Worm (Caenorhabditis elegans) whole organism, L3 larva: ENCODE results near the gene ceh-34.

Source experiments
- R02D3.7 ChIP-seq: fragments of 150-350 bp; optimal IDR thresholded peaks from 2 replicates; lab custom pipeline; 2014; ENCODE audit warnings: missing biosample characterization, missing genetic modification characterization
- ZK546.5 ChIP-seq: sonication (generic microtip); optimal IDR thresholded peaks from 2 replicates; lab custom pipeline; 2017; ENCODE audit warnings: missing biosample characterization, missing genetic modification characterization
- aly-2 ChIP-seq: fragments of 150-350 bp; optimal IDR thresholded peaks from 2 replicates; lab custom pipeline; 2014; ENCODE audit warnings: missing biosample characterization, missing genetic modification characterization
- ceh-16 ChIP-seq: sonication (generic microtip); optimal IDR thresholded peaks from 2 replicates; lab custom pipeline; 2017; ENCODE audit warnings: missing biosample characterization, missing genetic modification characterization
- ceh-28 ChIP-seq: fragments of 150-350 bp; optimal IDR thresholded peaks from 2 replicates; lab custom pipeline; 2014; ENCODE audit warnings: missing biosample characterization, missing genetic modification reagents, missing genetic modification characterization
- daf-12 ChIP-seq: fragments of 150-350 bp; optimal IDR thresholded peaks from 2 replicates; lab custom pipeline; 2014; ENCODE audit warnings: missing biosample characterization, missing genetic modification reagents, missing genetic modification characterization
- egl-5 ChIP-seq: fragments of 150-350 bp; optimal IDR thresholded peaks from 2 replicates; lab custom pipeline; 2017; ENCODE audit warnings: missing biosample characterization, missing genetic modification reagents, missing genetic modification characterization, inconsistent platforms
- elt-2 ChIP-seq: sonication (generic microtip); optimal IDR thresholded peaks from 2 replicates; lab custom pipeline; 2016; ENCODE audit warnings: missing genetic modification reagents, mild to moderate bottlenecking, missing genetic modification characterization, missing compliant biosample characterization
- elt-3 ChIP-seq, 3 experiments: fragments of 150-350 bp in 1 of 3; sonication (generic microtip) in 2 of 3; optimal IDR thresholded peaks; 2 replicates in 2 of 3; 4 replicates in 1 of 3; lab custom pipeline; 2014 to 2017; ENCODE audit warnings: missing biosample characterization in 3 of 3, missing genetic modification characterization in 3 of 3
- eor-1 ChIP-seq, 2 experiments: fragments of 150-350 bp; optimal IDR thresholded peaks; 2 replicates each; lab custom pipeline; 2014 to 2018; ENCODE audit warnings: missing biosample characterization in 2 of 2, missing genetic modification characterization in 2 of 2
- fos-1 ChIP-seq: fragments of 150-350 bp; optimal IDR thresholded peaks from 2 replicates; lab custom pipeline; 2014; ENCODE audit warnings: missing biosample characterization, missing genetic modification characterization
- jun-1 ChIP-seq: fragments of 150-350 bp; optimal IDR thresholded peaks from 2 replicates; lab custom pipeline; 2014; ENCODE audit warnings: missing biosample characterization, missing genetic modification reagents, missing genetic modification characterization
- lin-39 ChIP-seq: fragments of 150-350 bp; optimal IDR thresholded peaks from 2 replicates; lab custom pipeline; 2018; ENCODE audit warnings: missing biosample characterization, missing genetic modification reagents, missing genetic modification characterization
- lsy-12 ChIP-seq: sonication (generic microtip); optimal IDR thresholded peaks from 2 replicates; lab custom pipeline; 2016; ENCODE audit warnings: mild to moderate bottlenecking, missing genetic modification characterization, missing compliant biosample characterization
- mdl-1 ChIP-seq: fragments of 150-350 bp; optimal IDR thresholded peaks from 2 replicates; lab custom pipeline; 2014; ENCODE audit warnings: missing biosample characterization, missing genetic modification characterization
- mml-1 ChIP-seq: fragments of 150-350 bp; sonication (generic microtip); optimal IDR thresholded peaks from 3 replicates; lab custom pipeline; 2014; ENCODE audit warnings: missing biosample characterization, missing genetic modification characterization
- nfya-1 ChIP-seq: sonication (generic microtip); optimal IDR thresholded peaks from 2 replicates; lab custom pipeline; 2017; ENCODE audit warnings: missing genetic modification characterization, mild to moderate bottlenecking, missing compliant biosample characterization, antibody characterized with exemption, moderate library complexity; ENCODE audit not compliant: insufficient read depth
- nhr-11 ChIP-seq: fragments of 150-350 bp; optimal IDR thresholded peaks from 2 replicates; lab custom pipeline; 2014; ENCODE audit warnings: missing biosample characterization, missing genetic modification characterization
- nhr-43 ChIP-seq: sonication (generic microtip); optimal IDR thresholded peaks from 2 replicates; lab custom pipeline; 2016; ENCODE audit warnings: mild to moderate bottlenecking, missing genetic modification characterization, missing compliant biosample characterization; ENCODE audit not compliant: poor library complexity, severe bottlenecking
- nhr-67 ChIP-seq: fragments of 150-350 bp; optimal IDR thresholded peaks from 2 replicates; lab custom pipeline; 2014; ENCODE audit warnings: missing biosample characterization, missing genetic modification characterization
- nhr-77 ChIP-seq: fragments of 150-350 bp; optimal IDR thresholded peaks from 2 replicates; lab custom pipeline; 2014; ENCODE audit warnings: missing biosample characterization, missing genetic modification characterization
- pha-4 ChIP-seq: fragments of 150-350 bp; optimal IDR thresholded peaks from 2 replicates; lab custom pipeline; 2014; ENCODE audit warnings: missing biosample characterization, missing genetic modification reagents, missing genetic modification characterization
- sea-2 ChIP-seq: fragments of 150-350 bp; sonication (generic microtip); optimal IDR thresholded peaks from 4 replicates; lab custom pipeline; 2014; ENCODE audit warnings: missing biosample characterization, missing genetic modification reagents, missing genetic modification characterization
- snpc-4 ChIP-seq: fragments of 150-350 bp; optimal IDR thresholded peaks from 2 replicates; lab custom pipeline; 2014; ENCODE audit warnings: missing biosample characterization, missing genetic modification characterization
- unc-62 ChIP-seq: fragments of 150-350 bp; sonication (generic microtip); optimal IDR thresholded peaks from 4 replicates; lab custom pipeline; 2014; ENCODE audit warnings: missing biosample characterization, missing genetic modification reagents, missing genetic modification characterization
- ztf-11 ChIP-seq: fragments of 150-350 bp; optimal IDR thresholded peaks from 2 replicates; lab custom pipeline; 2014; ENCODE audit warnings: missing biosample characterization, missing genetic modification characterization

ceh-34 gene

DNA sequence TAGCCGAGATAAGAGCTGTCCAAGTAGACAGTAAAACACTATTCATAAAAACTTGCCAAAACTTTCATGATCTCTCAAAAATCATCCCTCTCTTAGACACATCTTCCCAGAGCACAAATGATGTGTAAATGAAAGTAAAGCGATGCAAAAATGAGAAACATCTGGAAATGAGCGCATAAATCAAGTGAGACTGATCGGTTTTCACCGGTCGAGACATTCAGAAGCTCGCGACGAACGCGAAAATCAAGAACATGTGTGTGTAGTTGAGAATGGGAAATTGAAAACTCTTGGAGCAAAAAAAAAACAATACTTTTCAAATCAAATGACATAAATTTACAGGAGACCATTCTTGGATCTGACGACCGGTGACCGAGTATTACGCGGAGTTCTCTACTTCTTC, 15.0 kb downstream of the ceh-34 start:
- TF ChIP-seq mdl-1 (tag; lab: Kevin White, UChicago) = no peak

DNA sequence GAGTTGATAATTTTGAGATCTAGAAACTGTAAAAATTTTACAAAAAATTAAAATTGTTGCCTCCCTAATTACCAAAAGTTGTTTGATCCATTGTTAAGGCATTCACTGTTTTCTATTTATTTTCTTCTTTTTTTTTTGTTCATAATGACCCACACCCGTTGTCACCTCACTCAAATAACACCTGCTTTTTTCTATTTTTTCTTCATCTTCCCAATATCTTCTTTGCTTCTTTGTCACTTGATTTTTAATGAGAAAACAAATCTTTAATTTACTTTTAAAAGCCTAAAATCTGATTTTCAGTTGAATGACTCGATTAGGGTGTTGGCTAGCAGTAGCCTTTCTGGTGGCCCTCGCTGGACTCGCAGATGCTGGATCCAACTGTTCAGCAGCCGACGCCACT, 16.0 kb downstream of the ceh-34 start, which contains the start of gene ncx-2:
Gene ncx-2, plus strand, starts transcription at position 301 of the 400 bp plus-strand sequence.
- no peak for TF ChIP-seq ztf-11 (tag; lab: Kevin White, UChicago)
- TF ChIP-seq eor-1 (tag; optimal IDR thresholded peaks at IDR 0.05; lab: Kevin White, UChicago) = no peak
- TF ChIP-seq unc-62 = no peak
- TF ChIP-seq daf-12 (tag; lab: Kevin White, UChicago) = no peak
- TF ChIP-seq elt-3 (tag; optimal IDR thresholded peaks at IDR 0.05; lab: Kevin White, UChicago) = no peak
- TF ChIP-seq nhr-11 = no peak
- TF ChIP-seq ceh-16 (tag; lab: Kevin White, UChicago) = no peak
- TF ChIP-seq jun-1 (tag; lab: Kevin White, UChicago) = no peak
- no peak for TF ChIP-seq elt-2 (tag; lab: Kevin White, UChicago)
- TF ChIP-seq ZK546.5 = no peak
- TF ChIP-seq lin-39 (tag; lab: Kevin White, UChicago) = no peak
- no peak for TF ChIP-seq ceh-28 (tag; lab: Kevin White, UChicago)
- TF ChIP-seq fos-1 (tag; lab: Kevin White, UChicago) = no peak
- no peak for TF ChIP-seq R02D3.7 (tag; lab: Kevin White, UChicago)
- no peak for TF ChIP-seq nhr-67 (tag; lab: Kevin White, UChicago)
- TF ChIP-seq, all 47 proteins: peak for 0

DNA sequence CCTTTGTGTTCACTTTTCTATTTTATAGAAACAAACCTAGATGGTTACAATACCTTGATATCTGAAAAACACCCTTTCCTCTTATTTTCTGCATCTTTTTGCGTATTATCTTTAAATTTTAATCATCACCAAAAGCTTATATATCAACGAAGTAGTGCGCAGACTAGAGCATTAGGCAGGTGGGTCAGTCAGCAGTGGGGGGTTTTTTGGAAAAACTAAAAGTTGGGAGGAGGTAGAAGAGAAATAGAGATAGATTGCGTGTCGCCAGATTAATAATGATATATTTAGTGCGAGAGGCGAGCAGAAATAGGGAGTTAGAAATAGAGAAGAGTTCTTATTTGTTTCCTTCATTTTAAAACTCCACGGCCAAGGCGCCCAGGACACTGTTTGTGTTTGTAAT, 18.2 kb downstream of the ceh-34 start:
- TF ChIP-seq pha-4 (tag; lab: Kevin White, UChicago) (peak; percentile 13), aly-2 (tag; lab: Kevin White, UChicago) (no peak)
- TF ChIP-seq, all 47 proteins: peak for 1

DNA sequence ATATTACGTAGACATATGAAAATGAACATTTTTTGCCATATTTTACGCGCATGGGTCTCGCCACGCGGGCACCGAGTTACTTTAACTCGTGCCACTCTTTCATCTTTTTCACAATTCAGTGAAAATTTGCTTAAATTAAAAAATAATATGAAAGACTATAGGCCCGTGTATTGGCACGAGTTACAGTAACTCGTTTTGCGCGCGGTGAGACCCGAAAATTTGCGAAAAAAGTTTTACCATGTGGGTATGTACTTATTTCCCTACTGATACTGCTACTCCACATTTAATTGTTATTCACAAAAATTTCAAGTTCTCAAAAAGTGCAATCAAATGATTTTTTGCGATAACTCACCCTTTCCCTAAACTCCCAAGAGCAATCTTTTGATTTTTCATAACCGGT, 21.6 kb downstream of the ceh-34 start:
- TF ChIP-seq R02D3.7 (tag; lab: Kevin White, UChicago) (no peak), mdl-1 (tag; lab: Kevin White, UChicago) (no peak), ztf-11 (tag; lab: Kevin White, UChicago) (no peak), snpc-4 (no peak)

DNA sequence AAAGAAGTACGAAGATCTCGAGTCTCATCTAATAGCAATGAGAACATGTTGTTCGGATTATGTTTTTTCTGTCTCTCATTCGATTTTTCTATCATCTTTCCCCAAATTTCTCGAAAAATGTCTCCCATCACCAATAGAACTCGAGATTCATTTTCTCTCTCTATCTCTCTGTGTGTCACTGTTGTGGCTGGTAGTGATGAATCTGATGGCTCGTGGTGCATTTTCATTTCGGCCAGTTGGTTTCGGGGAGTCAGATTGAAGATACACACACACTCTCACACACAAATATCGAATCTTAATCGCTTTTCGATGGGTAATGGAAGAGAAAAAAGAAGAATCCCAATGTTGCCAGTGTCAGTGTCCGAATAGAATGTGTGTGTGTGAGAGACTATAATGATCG, 23.4 kb downstream of the ceh-34 start:
- TF ChIP-seq lin-39 (tag; lab: Kevin White, UChicago) = peak; percentile 28
- TF ChIP-seq nfya-1 (tag; lab: Kevin White, UChicago) = peak; percentile 34
- no peak for TF ChIP-seq ztf-11 (tag; lab: Kevin White, UChicago)
- TF ChIP-seq egl-5 = peak; percentile 30

DNA sequence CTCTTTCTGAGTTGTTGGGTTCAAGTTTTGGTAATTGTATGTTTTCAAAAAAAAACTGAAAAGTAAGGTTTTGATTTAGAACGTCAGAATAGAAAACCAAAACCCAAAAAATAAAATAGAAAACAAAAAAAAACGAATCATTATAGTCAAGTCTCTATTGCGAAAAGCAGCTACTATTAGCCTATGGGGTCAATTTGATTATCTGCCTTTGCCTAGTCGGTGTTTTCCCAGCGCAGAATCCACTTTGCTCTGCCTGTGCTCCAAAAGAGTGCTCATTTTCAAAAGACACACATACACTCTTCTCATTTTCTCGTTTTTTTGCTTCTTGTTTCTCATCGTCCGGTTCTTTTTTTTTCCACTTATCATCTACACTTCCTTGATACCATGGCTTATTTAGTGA, 30.7 kb downstream of the ceh-34 start:
- TF ChIP-seq mml-1 (tag; lab: Kevin White, UChicago) = no peak

DNA sequence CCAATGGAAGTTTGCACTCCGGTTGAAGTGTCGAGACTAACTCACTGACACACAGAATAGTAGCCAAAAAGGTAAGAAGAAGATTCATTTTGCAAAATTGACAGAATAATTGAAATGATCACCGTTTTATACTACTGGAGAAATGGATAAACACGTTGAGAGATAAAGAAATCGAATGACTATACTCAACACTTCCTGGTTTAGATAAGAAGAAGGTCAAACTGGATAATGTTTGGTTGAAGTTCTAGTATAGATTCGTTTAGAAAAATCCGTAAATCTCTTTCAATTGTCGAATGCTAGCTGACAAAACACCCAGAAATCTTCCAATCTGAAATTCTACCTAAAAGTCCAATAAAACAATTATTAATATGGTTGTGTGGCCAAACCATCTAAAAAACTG, 32.1 kb downstream of the ceh-34 start, which contains the start of gene Y49G5A.1:
Gene Y49G5A.1, minus strand, starts transcription at position 101 of the 400 bp plus-strand sequence.
- TF ChIP-seq sea-2 (no peak), nhr-67 (tag; lab: Kevin White, UChicago) (no peak), snpc-4 (no peak), egl-5 (no peak), mml-1 (tag; lab: Kevin White, UChicago) (no peak), nhr-77 (tag; lab: Kevin White, UChicago) (no peak), R02D3.7 (tag; lab: Kevin White, UChicago) (no peak), ZK546.5 (no peak), unc-62 (no peak), pha-4 (tag; lab: Kevin White, UChicago) (no peak), jun-1 (tag; lab: Kevin White, UChicago) (no peak)

DNA sequence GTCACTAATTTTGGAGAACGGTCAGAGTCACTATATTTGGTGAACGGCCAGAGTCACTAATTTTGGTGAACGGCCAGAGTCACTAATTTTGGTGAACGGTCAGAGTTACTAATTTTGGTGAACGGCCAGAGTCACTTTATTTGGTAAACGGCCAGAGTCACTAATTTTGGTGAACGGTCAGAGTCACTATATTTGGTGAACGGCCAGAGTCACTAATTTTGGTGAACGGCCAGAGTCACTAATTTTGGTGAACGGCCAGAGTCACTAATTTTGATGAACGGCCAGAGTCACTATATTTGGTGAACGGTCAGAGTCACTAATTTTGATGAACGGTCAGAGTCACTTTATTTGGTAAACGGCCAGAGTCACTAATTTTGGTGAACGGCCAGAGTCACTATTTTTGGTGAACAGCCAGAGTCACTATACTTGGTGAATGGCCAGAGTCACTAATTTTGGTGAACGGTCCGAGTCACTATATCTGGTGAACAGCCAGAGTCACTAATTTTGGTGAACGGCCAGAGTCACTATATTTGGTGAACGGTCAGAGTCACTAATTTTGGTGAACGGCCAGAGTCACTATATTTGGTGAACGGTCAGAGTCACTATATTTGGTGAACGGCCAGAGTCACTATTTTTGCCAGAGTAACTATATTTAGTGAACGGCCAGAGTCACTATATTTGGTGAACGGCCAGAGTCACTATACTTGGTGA, 35.0 kb downstream of the ceh-34 start:
- TF ChIP-seq nhr-43 (tag; lab: Kevin White, UChicago) (peak; percentile 10), lsy-12 (tag; lab: Kevin White, UChicago) (peak; percentile 67)
